Fruit fly (Drosophila melanogaster) whole organism, embryonic: ENCODE data around the gene LIMK1.

ENCODE experiments used
- CG10565 ChIP-seq: fragments of 200-800 bp; sonication (Bioruptor generic); optimal IDR thresholded peaks from 3 replicates; lab custom pipeline; 2016; ENCODE audit warnings: missing biosample characterization, mild to moderate bottlenecking, missing genetic modification characterization
- CG10979 ChIP-seq: fragments of 200-800 bp; sonication (Bioruptor generic); optimal IDR thresholded peaks from 2 replicates; lab custom pipeline; 2018; ENCODE audit warnings: missing biosample characterization, mild to moderate bottlenecking, missing genetic modification characterization, moderate library complexity
- CG12744 ChIP-seq: fragments of 200-800 bp; sonication (Bioruptor generic); optimal IDR thresholded peaks from 2 replicates; lab custom pipeline; 2016; ENCODE audit warnings: missing biosample characterization, missing genetic modification characterization
- CG1529 ChIP-seq: fragments of 200-800 bp; sonication (Bioruptor generic); optimal IDR thresholded peaks from 3 replicates; lab custom pipeline; 2018; ENCODE audit warnings: missing biosample characterization, missing genetic modification characterization
- CG16863 ChIP-seq: fragments of 200-800 bp; sonication (Bioruptor generic); optimal IDR thresholded peaks from 3 replicates; lab custom pipeline; 2016; ENCODE audit warnings: missing biosample characterization, missing genetic modification characterization
- CG17186 ChIP-seq: fragments of 200-800 bp; sonication (Bioruptor generic); optimal IDR thresholded peaks from 3 replicates; lab custom pipeline; 2017; ENCODE audit warnings: missing biosample characterization, missing genetic modification reagents, missing genetic modification characterization
- CG17328 ChIP-seq: fragments of 200-800 bp; sonication (Bioruptor generic); IDR thresholded peaks from 2 replicates; pipeline ENCODE4 v1.3.6; 2022; ENCODE audit warnings: missing biosample characterization, missing genetic modification characterization
- CG17612 ChIP-seq: fragments of 200-800 bp; sonication (Bioruptor generic); IDR thresholded peaks from 2 replicates; pipeline ENCODE4 v1.3.6; 2022; ENCODE audit warnings: missing biosample characterization, missing genetic modification characterization
- CG2199 ChIP-seq: fragments of 200-800 bp; sonication (Bioruptor generic); IDR thresholded peaks from 3 replicates; pipeline ENCODE4 v1.3.6; 2022; ENCODE audit warnings: missing biosample characterization, missing genetic modification characterization
- CG33213 ChIP-seq: fragments of 200-800 bp; sonication (Bioruptor generic); optimal IDR thresholded peaks from 3 replicates; lab custom pipeline; 2016; ENCODE audit warnings: missing biosample characterization, missing genetic modification characterization
- CG3407 ChIP-seq: fragments of 200-800 bp; sonication (Bioruptor generic); optimal IDR thresholded peaks from 2 replicates; lab custom pipeline; 2018; ENCODE audit warnings: missing biosample characterization, mild to moderate bottlenecking, missing genetic modification characterization
- CG4328 ChIP-seq: fragments of 200-800 bp; sonication (Bioruptor generic); optimal IDR thresholded peaks from 3 replicates; lab custom pipeline; 2017; ENCODE audit warnings: missing biosample characterization, missing genetic modification reagents, missing genetic modification characterization
- CG4707 ChIP-seq: fragments of 200-800 bp; sonication (Bioruptor generic); optimal IDR thresholded peaks from 2 replicates; lab custom pipeline; 2018; ENCODE audit warnings: missing biosample characterization, mild to moderate bottlenecking, missing genetic modification characterization, moderate library complexity
- CG7928 ChIP-seq: fragments of 200-800 bp; sonication (Bioruptor generic); optimal IDR thresholded peaks from 2 replicates; lab custom pipeline; 2017; ENCODE audit warnings: missing biosample characterization, mild to moderate bottlenecking, missing genetic modification characterization
- CkIIα-i1 ChIP-seq: fragments of 200-800 bp; sonication (Bioruptor generic); IDR thresholded peaks from 2 replicates; pipeline ENCODE4 v1.3.6; 2022; ENCODE audit warnings: missing biosample characterization, missing genetic modification characterization
- CrebB ChIP-seq: fragments of 200-800 bp; sonication (Bioruptor generic); optimal IDR thresholded peaks from 3 replicates; lab custom pipeline; 2018; ENCODE audit warnings: missing biosample characterization, mild to moderate bottlenecking, missing genetic modification characterization
- Fer2 ChIP-seq: fragments of 200-800 bp; sonication (Bioruptor generic); optimal IDR thresholded peaks from 2 replicates; lab custom pipeline; 2018; ENCODE audit warnings: missing biosample characterization, mild to moderate bottlenecking, missing genetic modification characterization, moderate library complexity
- HLH3B ChIP-seq: fragments of 200-800 bp; sonication (Bioruptor generic); IDR thresholded peaks from 2 replicates; pipeline ENCODE4 v1.3.6; 2022; ENCODE audit warnings: missing biosample characterization, missing genetic modification characterization
- Hr39 ChIP-seq: fragments of >200 bp; optimal IDR thresholded peaks from 2 replicates; lab custom pipeline; 2017
- Jarid2 ChIP-seq: fragments of 200-800 bp; sonication (Bioruptor generic); optimal IDR thresholded peaks from 3 replicates; lab custom pipeline; 2017; ENCODE audit warnings: mild to moderate bottlenecking, missing biosample characterization, missing genetic modification reagents, missing genetic modification characterization
- Lhr ChIP-seq: fragments of 200-800 bp; sonication (Bioruptor generic); optimal IDR thresholded peaks from 3 replicates; lab custom pipeline; 2017; ENCODE audit warnings: mild to moderate bottlenecking, missing biosample characterization, missing genetic modification reagents, missing genetic modification characterization
- Lpt ChIP-seq: fragments of >200 bp; optimal IDR thresholded peaks from 2 replicates; lab custom pipeline; 2018; ENCODE audit warnings: missing biosample characterization, missing genetic modification characterization
- NFAT ChIP-seq: fragments of 200-800 bp; sonication (Bioruptor generic); IDR thresholded peaks from 2 replicates; pipeline ENCODE4 v1.3.6; 2022; ENCODE audit warnings: missing biosample characterization, missing genetic modification characterization
- Poxn ChIP-seq: fragments of 200-800 bp; sonication (Bioruptor generic); IDR thresholded peaks from 2 replicates; pipeline ENCODE4 v1.3.6; 2022; ENCODE audit warnings: missing biosample characterization, missing genetic modification characterization
- Scr ChIP-seq: fragments of 200-800 bp; sonication (Bioruptor generic); IDR thresholded peaks from 2 replicates; pipeline ENCODE4 v1.3.6; 2022; ENCODE audit warnings: missing biosample characterization, missing genetic modification characterization; ENCODE audit not compliant: partially characterized antibody
- Side ChIP-seq: fragments of 200-800 bp; sonication (Bioruptor generic); optimal IDR thresholded peaks from 2 replicates; lab custom pipeline; 2016; ENCODE audit warnings: missing biosample characterization, missing genetic modification characterization
- Sin3A ChIP-seq: fragments of >200 bp; optimal IDR thresholded peaks from 2 replicates; lab custom pipeline; 2018
- Sry-δ ChIP-seq: fragments of 200-800 bp; sonication (Bioruptor generic); optimal IDR thresholded peaks from 2 replicates; lab custom pipeline; 2016; ENCODE audit warnings: missing biosample characterization, missing genetic modification characterization
- Trl ChIP-seq, 3 experiments: fragments of >200 bp in 2 of 3; fragments of 200-800 bp in 1 of 3; sonication (Bioruptor generic) in 1 of 3; optimal IDR thresholded peaks; 2 replicates in 1 of 3; 3 replicates in 2 of 3; lab custom pipeline; 2016 to 2017; ENCODE audit warnings: missing biosample characterization in 1 of 3, missing genetic modification characterization in 1 of 3
- Usf ChIP-seq: fragments of 200-800 bp; sonication (Bioruptor generic); optimal IDR thresholded peaks from 2 replicates; lab custom pipeline; 2017; ENCODE audit warnings: missing genotype, missing biosample characterization, missing genetic modification characterization
- YL-1 ChIP-seq: fragments of 200-800 bp; sonication (Bioruptor generic); optimal IDR thresholded peaks from 3 replicates; lab custom pipeline; 2017; ENCODE audit warnings: missing biosample characterization, mild to moderate bottlenecking, missing genetic modification characterization
- bbx ChIP-seq: fragments of 200-800 bp; sonication (Bioruptor generic); IDR thresholded peaks from 2 replicates; pipeline ENCODE4 v1.3.6; 2022; ENCODE audit warnings: missing biosample characterization, missing genetic modification characterization; ENCODE audit not compliant: partially characterized antibody
- cad ChIP-seq: fragments of >200 bp; optimal IDR thresholded peaks from 2 replicates; lab custom pipeline; 2017; ENCODE audit warnings: missing biosample characterization, missing genetic modification characterization
- cg ChIP-seq: fragments of 200-800 bp; sonication (Bioruptor generic); optimal IDR thresholded peaks from 3 replicates; lab custom pipeline; 2019; ENCODE audit warnings: missing biosample characterization, mild to moderate bottlenecking, missing genetic modification characterization, moderate library complexity
- chinmo ChIP-seq: fragments of 200-800 bp; sonication (Bioruptor generic); IDR thresholded peaks from 4 replicates; pipeline ENCODE4 v1.3.6; 2022; ENCODE audit warnings: missing biosample characterization, missing genetic modification characterization; ENCODE audit not compliant: partially characterized antibody
- dm ChIP-seq: fragments of 200-800 bp; sonication (Bioruptor generic); optimal IDR thresholded peaks from 3 replicates; lab custom pipeline; 2016; ENCODE audit warnings: missing biosample characterization, missing genetic modification characterization
- dmrt11E ChIP-seq: fragments of 200-800 bp; sonication (Bioruptor generic); optimal IDR thresholded peaks from 3 replicates; lab custom pipeline; 2018; ENCODE audit warnings: missing biosample characterization, mild to moderate bottlenecking, missing genetic modification characterization, moderate library complexity
- emc ChIP-seq: fragments of 200-800 bp; sonication (Bioruptor generic); optimal IDR thresholded peaks from 2 replicates; lab custom pipeline; 2016; ENCODE audit warnings: missing biosample characterization, missing genetic modification characterization
- eyg ChIP-seq: fragments of 200-800 bp; sonication (Bioruptor generic); optimal IDR thresholded peaks from 3 replicates; lab custom pipeline; 2016; ENCODE audit warnings: missing biosample characterization, missing genetic modification characterization
- fd3F ChIP-seq: fragments of 200-800 bp; sonication (Bioruptor generic); optimal IDR thresholded peaks from 2 replicates; lab custom pipeline; 2018; ENCODE audit warnings: missing biosample characterization, mild to moderate bottlenecking, missing genetic modification characterization, moderate library complexity
- grn ChIP-seq: fragments of 200-800 bp; sonication (Bioruptor generic); optimal IDR thresholded peaks from 3 replicates; lab custom pipeline; 2017; ENCODE audit warnings: missing biosample characterization, missing genetic modification characterization
- gsb-n ChIP-seq: fragments of 200-800 bp; sonication (Bioruptor generic); optimal IDR thresholded peaks from 3 replicates; lab custom pipeline; 2018; ENCODE audit warnings: missing biosample characterization, mild to moderate bottlenecking, missing genetic modification characterization
- h ChIP-seq: fragments of >200 bp; optimal IDR thresholded peaks from 2 replicates; lab custom pipeline; 2017
- jumu ChIP-seq: fragments of 200-800 bp; sonication (Bioruptor generic); optimal IDR thresholded peaks from 3 replicates; lab custom pipeline; 2016; ENCODE audit warnings: missing biosample characterization, missing genetic modification characterization
- luna ChIP-seq: fragments of 200-800 bp; sonication (Bioruptor generic); optimal IDR thresholded peaks from 2 replicates; lab custom pipeline; 2016; ENCODE audit warnings: missing biosample characterization, missing genetic modification characterization
- otp ChIP-seq: fragments of 200-800 bp; sonication (Bioruptor generic); IDR thresholded peaks from 3 replicates; pipeline ENCODE4, ENCODE4 v1.3.6; 2022; ENCODE audit warnings: missing biosample characterization, missing genetic modification characterization
- phol ChIP-seq: fragments of 200-800 bp; sonication (Bioruptor generic); optimal IDR thresholded peaks from 3 replicates; lab custom pipeline; 2018; ENCODE audit warnings: missing biosample characterization, mild to moderate bottlenecking, missing genetic modification characterization, moderate library complexity
- slbo ChIP-seq: fragments of 200-800 bp; sonication (Bioruptor generic); IDR thresholded peaks from 2 replicates; pipeline ENCODE4 v1.3.6; 2022; ENCODE audit warnings: missing biosample characterization, missing genetic modification characterization
- tio ChIP-seq: fragments of 200-800 bp; sonication (Bioruptor generic); optimal IDR thresholded peaks from 2 replicates; lab custom pipeline; 2017; ENCODE audit warnings: missing biosample characterization, missing genetic modification characterization, inconsistent platforms
- tll ChIP-seq, 2 experiments: fragments of 200-800 bp in 1 of 2; fragments of >200 bp in 1 of 2; sonication (Bioruptor generic) in 1 of 2; optimal IDR thresholded peaks; 2 replicates each; lab custom pipeline; 2017 to 2019; ENCODE audit warnings: missing biosample characterization in 2 of 2, missing genetic modification characterization in 2 of 2, mild to moderate bottlenecking in 1 of 2, moderate library complexity in 1 of 2
- yki ChIP-seq: fragments of >200 bp; optimal IDR thresholded peaks from 3 replicates; lab custom pipeline; 2018
- zfh2 ChIP-seq: fragments of 200-800 bp; sonication (Bioruptor generic); optimal IDR thresholded peaks from 2 replicates; lab custom pipeline; 2016; ENCODE audit warnings: missing biosample characterization, missing genetic modification characterization

The LIMK1 gene

DNA sequence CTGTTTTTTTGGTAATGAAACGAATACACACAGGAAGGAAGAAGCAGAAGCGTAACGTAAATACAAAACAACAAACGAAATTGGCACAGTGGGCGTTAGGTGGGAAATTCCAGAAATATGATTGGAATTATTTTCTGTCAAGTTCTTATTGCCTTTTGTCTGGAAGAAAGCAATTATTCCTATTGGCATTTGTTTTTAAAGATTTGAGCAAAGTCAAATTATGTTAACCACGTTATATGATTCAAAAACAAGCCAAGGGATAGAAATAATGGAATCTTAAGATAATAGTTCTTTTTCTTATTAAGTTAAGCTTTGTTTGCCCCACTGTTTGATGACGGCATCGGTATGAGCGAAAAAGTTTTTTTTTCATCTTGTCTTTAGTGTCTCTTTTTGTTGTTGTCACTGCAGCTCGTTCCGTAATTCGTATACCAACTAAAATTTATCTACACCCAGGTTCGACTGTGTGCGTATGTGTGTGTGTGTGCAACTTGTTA lies 12.4 kb downstream of the LIMK1 start (continued):
- peak; percentile 94 for TF ChIP-seq CG12744 (GFP tag; lab: Kevin White, UChicago)
- no peak for TF ChIP-seq cg
- TF ChIP-seq Poxn (GFP tag; lab: Robert Waterston, UW) = peak; percentile 68; the same call in 1 of the 2 replicates
- TF ChIP-seq CG33213 (GFP tag; lab: Kevin White, UChicago) = peak; percentile 89
- peak; percentile 95 for TF ChIP-seq tio (GFP tag; lab: Kevin White, UChicago)
- TF ChIP-seq CrebB (tag; lab: Kevin White, UChicago) = peak; percentile 89
- TF ChIP-seq gsb-n (tag; lab: Kevin White, UChicago) = peak; percentile 88
- TF ChIP-seq CG2199 (GFP tag; lab: Robert Waterston, UW) = 0 out of 3 replicates have a peak, but pooled peaks have one; percentile 60
- peak; percentile 87 for TF ChIP-seq dm
- peak; percentile 92 for TF ChIP-seq HLH3B (GFP tag; lab: Robert Waterston, UW)
- no peak for TF ChIP-seq Lpt
- peak; percentile 96 for TF ChIP-seq CG16863 (GFP tag; lab: Kevin White, UChicago)
- TF ChIP-seq tll (GFP tag; optimal IDR thresholded peaks at IDR 0.05; lab: Kevin White, UChicago) = no peak
- TF ChIP-seq fd3F (GFP tag; lab: Kevin White, UChicago) = peak; percentile 95
- TF ChIP-seq CG3407 (GFP tag; lab: Kevin White, UChicago) = peak; percentile 86
- TF ChIP-seq cad (GFP tag; lab: Kevin White, UChicago) = no peak
- TF ChIP-seq CkIIα-i1 = no peak
- peak; percentile 92 for TF ChIP-seq jumu (GFP tag; lab: Kevin White, UChicago)
- TF ChIP-seq Trl (optimal IDR thresholded peaks at IDR 0.05; lab: Kevin White, UChicago) = no peak
- peak; percentile 96 for TF ChIP-seq Trl (GFP tag; optimal IDR thresholded peaks at IDR 0.05; lab: Kevin White, UChicago)
- no peak for TF ChIP-seq h (lab: Kevin White, UChicago)
- peak; percentile 89 for TF ChIP-seq Fer2 (tag; lab: Kevin White, UChicago)
- no peak for TF ChIP-seq bbx
- TF ChIP-seq dmrt11E (tag; lab: Kevin White, UChicago) = peak; percentile 84
- TF ChIP-seq Sry-δ (GFP tag; lab: Kevin White, UChicago) = peak; percentile 62
- no peak for TF ChIP-seq yki
- TF ChIP-seq CG4707 = peak; percentile 92
- peak; percentile 84 for TF ChIP-seq Usf (GFP tag; lab: Kevin White, UChicago)
- TF ChIP-seq CG17612 (GFP tag; lab: Robert Waterston, UW) = peak; percentile 75
- TF ChIP-seq luna (GFP tag; lab: Kevin White, UChicago) = peak; percentile 71
- peak; percentile 84 for TF ChIP-seq NFAT
- peak; percentile 96 for TF ChIP-seq zfh2
- peak; percentile 75 for TF ChIP-seq CG7928 (GFP tag; lab: Kevin White, UChicago)
- peak; percentile 95 for TF ChIP-seq phol (tag; lab: Kevin White, UChicago)
- TF ChIP-seq CG17328 (GFP tag; lab: Robert Waterston, UW) = peak; percentile 87
- peak; percentile 92 for TF ChIP-seq emc (GFP tag; lab: Kevin White, UChicago)
- peak; percentile 91 for TF ChIP-seq CG10979 (tag; lab: Kevin White, UChicago)
- TF ChIP-seq otp = peak; percentile 87
- no peak for TF ChIP-seq chinmo (GFP tag; lab: Robert Waterston, UW)
- no peak for TF ChIP-seq Sin3A (lab: Kevin White, UChicago)
- TF ChIP-seq CG4328 (GFP tag; lab: Kevin White, UChicago) = peak; percentile 87
- peak; percentile 95 for TF ChIP-seq eyg
- peak; percentile 92 for TF ChIP-seq CG1529 (GFP tag; lab: Kevin White, UChicago)
- TF ChIP-seq YL-1 = peak; percentile 85
- no peak for TF ChIP-seq Hr39 (lab: Kevin White, UChicago)
- TF ChIP-seq Jarid2 = peak; percentile 79
- TF ChIP-seq CG17186 = peak; percentile 81
- peak; percentile 94 for TF ChIP-seq Side (GFP tag; lab: Kevin White, UChicago)
- TF ChIP-seq Scr (GFP tag; lab: Robert Waterston, UW) = no peak
- TF ChIP-seq grn (GFP tag; lab: Kevin White, UChicago) = peak; percentile 39
- peak; percentile 82 for TF ChIP-seq CG10565
- peak; percentile 94 for TF ChIP-seq slbo (GFP tag; lab: Robert Waterston, UW)
- peak; percentile 73 for TF ChIP-seq Lhr (GFP tag; lab: Kevin White, UChicago)
